Worm (Caenorhabditis elegans) whole organism, late embryonic: ENCODE measurements around the gene F54D5.2.

Experiments
- ceh-14 ChIP-seq: sonication (generic microtip); optimal IDR thresholded peaks from 2 replicates; lab custom pipeline; 2016; ENCODE audit warnings: missing genotype, missing genetic modification characterization, missing compliant biosample characterization
- dve-1 ChIP-seq: sonication (generic microtip); optimal IDR thresholded peaks from 2 replicates; lab custom pipeline; 2017; ENCODE audit warnings: antibody characterized with exemption, mild to moderate bottlenecking, missing genetic modification characterization, missing compliant biosample characterization
- elt-4 ChIP-seq: sonication (generic microtip); optimal IDR thresholded peaks from 2 replicates; lab custom pipeline; 2016; ENCODE audit warnings: missing genetic modification characterization, missing compliant biosample characterization
- hlh-30 ChIP-seq: sonication (generic microtip); optimal IDR thresholded peaks from 2 replicates; lab custom pipeline; 2017; ENCODE audit warnings: antibody characterized with exemption, missing genetic modification characterization, missing compliant biosample characterization; ENCODE audit not compliant: insufficient read depth
- nhr-11 ChIP-seq: fragments of 150-350 bp; optimal IDR thresholded peaks from 2 replicates; lab custom pipeline; 2014; ENCODE audit warnings: missing biosample characterization, missing genetic modification characterization

ce11 chrII:11569213-11569868 is 3.6 kb upstream of the F54D5.2 start, which contains the start of the genes F54D5.23 and F54D5.4:
- TF ChIP-seq nhr-11 (no peak), ceh-14 (tag; lab: Kevin White, UChicago) (no peak), dve-1 (tag; lab: Kevin White, UChicago) (no peak), hlh-30 (no peak), elt-4 (no peak)
